Worm (Caenorhabditis elegans) whole organism, L3 larva: ENCODE measurements around the gene ttr-17.

ENCODE experiments used
- R02D3.7 ChIP-seq: fragments of 150-350 bp; optimal IDR thresholded peaks from 2 replicates; lab custom pipeline; 2014; ENCODE audit warnings: missing biosample characterization, missing genetic modification characterization
- ZK546.5 ChIP-seq: sonication (generic microtip); optimal IDR thresholded peaks from 2 replicates; lab custom pipeline; 2017; ENCODE audit warnings: missing biosample characterization, missing genetic modification characterization
- aly-2 ChIP-seq: fragments of 150-350 bp; optimal IDR thresholded peaks from 2 replicates; lab custom pipeline; 2014; ENCODE audit warnings: missing biosample characterization, missing genetic modification characterization
- ama-1 ChIP-seq: fragments of 150-350 bp; optimal IDR thresholded peaks from 2 replicates; lab custom pipeline; 2018
- ceh-16 ChIP-seq: sonication (generic microtip); optimal IDR thresholded peaks from 2 replicates; lab custom pipeline; 2017; ENCODE audit warnings: missing biosample characterization, missing genetic modification characterization
- ceh-28 ChIP-seq: fragments of 150-350 bp; optimal IDR thresholded peaks from 2 replicates; lab custom pipeline; 2014; ENCODE audit warnings: missing biosample characterization, missing genetic modification reagents, missing genetic modification characterization
- ceh-82 ChIP-seq: fragments of 150-350 bp; optimal IDR thresholded peaks from 2 replicates; lab custom pipeline; 2014; ENCODE audit warnings: missing biosample characterization, missing genetic modification characterization
- ceh-9 ChIP-seq: sonication (generic microtip); optimal IDR thresholded peaks from 2 replicates; lab custom pipeline; 2018; ENCODE audit warnings: missing biosample characterization, missing genetic modification characterization
- daf-12 ChIP-seq: fragments of 150-350 bp; optimal IDR thresholded peaks from 2 replicates; lab custom pipeline; 2014; ENCODE audit warnings: missing biosample characterization, missing genetic modification reagents, missing genetic modification characterization
- egl-27 ChIP-seq: sonication (generic microtip); optimal IDR thresholded peaks from 4 replicates; lab custom pipeline; 2017; ENCODE audit warnings: missing biosample characterization, missing genetic modification reagents, missing genetic modification characterization
- egl-5 ChIP-seq: fragments of 150-350 bp; optimal IDR thresholded peaks from 2 replicates; lab custom pipeline; 2017; ENCODE audit warnings: missing biosample characterization, missing genetic modification reagents, missing genetic modification characterization, inconsistent platforms
- elt-1 ChIP-seq: fragments of 150-350 bp; optimal IDR thresholded peaks from 2 replicates; lab custom pipeline; 2014; ENCODE audit warnings: missing biosample characterization, missing genetic modification characterization
- elt-2 ChIP-seq: sonication (generic microtip); optimal IDR thresholded peaks from 2 replicates; lab custom pipeline; 2016; ENCODE audit warnings: missing genetic modification reagents, mild to moderate bottlenecking, missing genetic modification characterization, missing compliant biosample characterization
- elt-3 ChIP-seq, 3 experiments: fragments of 150-350 bp in 1 of 3; sonication (generic microtip) in 2 of 3; optimal IDR thresholded peaks; 2 replicates in 2 of 3; 4 replicates in 1 of 3; lab custom pipeline; 2014 to 2017; ENCODE audit warnings: missing biosample characterization in 3 of 3, missing genetic modification characterization in 3 of 3
- eor-1 ChIP-seq, 2 experiments: fragments of 150-350 bp; optimal IDR thresholded peaks; 2 replicates each; lab custom pipeline; 2014 to 2018; ENCODE audit warnings: missing biosample characterization in 2 of 2, missing genetic modification characterization in 2 of 2
- fkh-10 ChIP-seq: sonication (generic microtip); optimal IDR thresholded peaks from 2 replicates; lab custom pipeline; 2017; ENCODE audit warnings: missing biosample characterization, missing genetic modification reagents, missing genetic modification characterization
- fkh-2 ChIP-seq: fragments of 150-350 bp; optimal IDR thresholded peaks from 2 replicates; lab custom pipeline; 2014; ENCODE audit warnings: missing biosample characterization, missing genetic modification reagents, missing genetic modification characterization
- fos-1 ChIP-seq: fragments of 150-350 bp; optimal IDR thresholded peaks from 2 replicates; lab custom pipeline; 2014; ENCODE audit warnings: missing biosample characterization, missing genetic modification characterization
- hmg-11 ChIP-seq: sonication (generic microtip); optimal IDR thresholded peaks from 2 replicates; lab custom pipeline; 2016; ENCODE audit warnings: missing genetic modification characterization, missing compliant biosample characterization
- jun-1 ChIP-seq: fragments of 150-350 bp; optimal IDR thresholded peaks from 2 replicates; lab custom pipeline; 2014; ENCODE audit warnings: missing biosample characterization, missing genetic modification reagents, missing genetic modification characterization
- lin-15B ChIP-seq: fragments of 150-350 bp; optimal IDR thresholded peaks from 2 replicates; lab custom pipeline; 2014; ENCODE audit warnings: missing biosample characterization, missing genetic modification characterization
- lin-39 ChIP-seq: fragments of 150-350 bp; optimal IDR thresholded peaks from 2 replicates; lab custom pipeline; 2018; ENCODE audit warnings: missing biosample characterization, missing genetic modification reagents, missing genetic modification characterization
- lsy-12 ChIP-seq: sonication (generic microtip); optimal IDR thresholded peaks from 2 replicates; lab custom pipeline; 2016; ENCODE audit warnings: mild to moderate bottlenecking, missing genetic modification characterization, missing compliant biosample characterization
- mdl-1 ChIP-seq: fragments of 150-350 bp; optimal IDR thresholded peaks from 2 replicates; lab custom pipeline; 2014; ENCODE audit warnings: missing biosample characterization, missing genetic modification characterization
- mml-1 ChIP-seq: fragments of 150-350 bp; sonication (generic microtip); optimal IDR thresholded peaks from 3 replicates; lab custom pipeline; 2014; ENCODE audit warnings: missing biosample characterization, missing genetic modification characterization
- nfya-1 ChIP-seq: sonication (generic microtip); optimal IDR thresholded peaks from 2 replicates; lab custom pipeline; 2017; ENCODE audit warnings: missing genetic modification characterization, mild to moderate bottlenecking, missing compliant biosample characterization, antibody characterized with exemption, moderate library complexity; ENCODE audit not compliant: insufficient read depth
- nhr-11 ChIP-seq: fragments of 150-350 bp; optimal IDR thresholded peaks from 2 replicates; lab custom pipeline; 2014; ENCODE audit warnings: missing biosample characterization, missing genetic modification characterization
- nhr-12 ChIP-seq: fragments of 150-350 bp; optimal IDR thresholded peaks from 2 replicates; lab custom pipeline; 2014; ENCODE audit warnings: missing biosample characterization, missing genetic modification characterization
- nhr-23 ChIP-seq: fragments of 150-350 bp; optimal IDR thresholded peaks from 2 replicates; lab custom pipeline; 2014; ENCODE audit warnings: missing biosample characterization, missing genetic modification reagents, missing genetic modification characterization
- nhr-237 ChIP-seq: fragments of 150-350 bp; optimal IDR thresholded peaks from 2 replicates; lab custom pipeline; 2014; ENCODE audit warnings: missing biosample characterization, missing genetic modification characterization
- nhr-25 ChIP-seq: sonication (generic microtip); optimal IDR thresholded peaks from 2 replicates; lab custom pipeline; 2017; ENCODE audit warnings: missing biosample characterization, missing genetic modification characterization
- nhr-28 ChIP-seq: fragments of 150-350 bp; optimal IDR thresholded peaks from 2 replicates; lab custom pipeline; 2014; ENCODE audit warnings: missing biosample characterization, missing genetic modification characterization
- nhr-43 ChIP-seq: sonication (generic microtip); optimal IDR thresholded peaks from 2 replicates; lab custom pipeline; 2016; ENCODE audit warnings: mild to moderate bottlenecking, missing genetic modification characterization, missing compliant biosample characterization; ENCODE audit not compliant: poor library complexity, severe bottlenecking
- nhr-67 ChIP-seq: fragments of 150-350 bp; optimal IDR thresholded peaks from 2 replicates; lab custom pipeline; 2014; ENCODE audit warnings: missing biosample characterization, missing genetic modification characterization
- nhr-76 ChIP-seq: fragments of 150-350 bp; sonication (generic microtip); optimal IDR thresholded peaks from 5 replicates; lab custom pipeline; 2014; ENCODE audit warnings: missing biosample characterization, missing genetic modification characterization
- nhr-77 ChIP-seq: fragments of 150-350 bp; optimal IDR thresholded peaks from 2 replicates; lab custom pipeline; 2014; ENCODE audit warnings: missing biosample characterization, missing genetic modification characterization
- pha-4 ChIP-seq: fragments of 150-350 bp; optimal IDR thresholded peaks from 2 replicates; lab custom pipeline; 2014; ENCODE audit warnings: missing biosample characterization, missing genetic modification reagents, missing genetic modification characterization
- pqm-1 ChIP-seq: fragments of 150-350 bp; optimal IDR thresholded peaks from 2 replicates; lab custom pipeline; 2017; ENCODE audit warnings: missing biosample characterization, missing genetic modification characterization, inconsistent platforms
- sea-2 ChIP-seq: fragments of 150-350 bp; sonication (generic microtip); optimal IDR thresholded peaks from 4 replicates; lab custom pipeline; 2014; ENCODE audit warnings: missing biosample characterization, missing genetic modification reagents, missing genetic modification characterization
- skn-1 ChIP-seq: fragments of 150-350 bp; optimal IDR thresholded peaks from 2 replicates; lab custom pipeline; 2014; ENCODE audit warnings: missing biosample characterization, missing genetic modification characterization
- snpc-4 ChIP-seq: fragments of 150-350 bp; optimal IDR thresholded peaks from 2 replicates; lab custom pipeline; 2014; ENCODE audit warnings: missing biosample characterization, missing genetic modification characterization
- tbx-2 ChIP-seq: sonication (generic microtip); optimal IDR thresholded peaks from 2 replicates; lab custom pipeline; 2016; ENCODE audit warnings: mild to moderate bottlenecking, missing genetic modification characterization, missing compliant biosample characterization
- unc-39 ChIP-seq: sonication (generic microtip); optimal IDR thresholded peaks from 4 replicates; lab custom pipeline; 2017; ENCODE audit warnings: missing biosample characterization, missing genetic modification characterization
- unc-62 ChIP-seq: fragments of 150-350 bp; sonication (generic microtip); optimal IDR thresholded peaks from 4 replicates; lab custom pipeline; 2014; ENCODE audit warnings: missing biosample characterization, missing genetic modification reagents, missing genetic modification characterization
- zag-1 ChIP-seq: fragments of 150-350 bp; optimal IDR thresholded peaks from 2 replicates; lab custom pipeline; 2014; ENCODE audit warnings: missing biosample characterization, missing genetic modification characterization
- ztf-11 ChIP-seq: fragments of 150-350 bp; optimal IDR thresholded peaks from 2 replicates; lab custom pipeline; 2014; ENCODE audit warnings: missing biosample characterization, missing genetic modification characterization
- ztf-4 ChIP-seq: fragments of 150-350 bp; optimal IDR thresholded peaks from 2 replicates; lab custom pipeline; 2014; ENCODE audit warnings: missing biosample characterization, missing genetic modification characterization

The ttr-17 gene

ce11 chrIV:11083609-11084008, 16.8 kb upstream of the ttr-17 start, which contains the start of gene klc-1:
klc-1 (plus strand) TSS chrIV:11083735.
- no peak for TF ChIP-seq nhr-12 (tag; lab: Kevin White, UChicago)
- no peak for TF ChIP-seq unc-62 (GFP tag; lab: Kevin White, UChicago)
- TF ChIP-seq unc-39 (tag; lab: Kevin White, UChicago): no peak
- TF ChIP-seq nhr-11 (tag; lab: Kevin White, UChicago): no peak
- TF ChIP-seq ZK546.5: no peak

- TF ChIP-seq unc-62 (GFP tag; lab: Kevin White, UChicago): peak; percentile 90
- peak; percentile 91 for TF ChIP-seq egl-27
- peak; percentile 16 for TF ChIP-seq ZK546.5
- peak; percentile 94 for TF ChIP-seq nfya-1 (tag; lab: Kevin White, UChicago)
- TF ChIP-seq ama-1: peak; percentile 89
- peak; percentile 99 for TF ChIP-seq hmg-11 (tag; lab: Kevin White, UChicago)
- no peak for TF ChIP-seq aly-2 (tag; lab: Kevin White, UChicago)
- TF ChIP-seq fkh-10 (GFP tag; lab: Kevin White, UChicago): peak; percentile 49
- no peak for TF ChIP-seq ztf-11 (tag; lab: Kevin White, UChicago)
- TF ChIP-seq nhr-43 (tag; lab: Kevin White, UChicago): peak; percentile 86
- TF ChIP-seq mdl-1 (tag; lab: Kevin White, UChicago): peak; percentile 13
- peak; percentile 96 for TF ChIP-seq nhr-25 (tag; lab: Kevin White, UChicago)
- TF ChIP-seq ceh-82 (tag; lab: Kevin White, UChicago): peak; percentile 22
- TF ChIP-seq ceh-28 (tag; lab: Kevin White, UChicago): peak; percentile 96
- TF ChIP-seq elt-1: peak; percentile 12
- no peak for TF ChIP-seq daf-12 (tag; lab: Kevin White, UChicago)
- no peak for TF ChIP-seq unc-39 (tag; lab: Kevin White, UChicago)
- peak; percentile 88 for TF ChIP-seq pha-4 (tag; lab: Kevin White, UChicago)
- peak; percentile 96 for TF ChIP-seq egl-5
- no peak for TF ChIP-seq ceh-16 (tag; lab: Kevin White, UChicago)
- peak; percentile 74 for TF ChIP-seq R02D3.7 (tag; lab: Kevin White, UChicago)
- TF ChIP-seq ztf-4 (tag; lab: Kevin White, UChicago): peak; percentile 20
- peak; percentile 91 for TF ChIP-seq zag-1 (tag; lab: Kevin White, UChicago)
- peak; percentile 21 for TF ChIP-seq sea-2 (GFP tag; lab: Kevin White, UChicago)
- peak; percentile 80 for TF ChIP-seq elt-2 (tag; lab: Kevin White, UChicago)
- TF ChIP-seq nhr-77 (tag; lab: Kevin White, UChicago): peak; percentile 16
- TF ChIP-seq nhr-12 (tag; lab: Kevin White, UChicago): no peak
- peak; percentile 91 for TF ChIP-seq lin-39 (tag; lab: Kevin White, UChicago)
- TF ChIP-seq eor-1 (tag; optimal IDR thresholded peaks at IDR 0.05; lab: Kevin White, UChicago): no peak
- peak; percentile 88 for TF ChIP-seq lsy-12 (tag; lab: Kevin White, UChicago)
- TF ChIP-seq nhr-76 (tag; lab: Kevin White, UChicago): peak; percentile 54
- peak; percentile 55 for TF ChIP-seq snpc-4
- peak; percentile 41 for TF ChIP-seq pqm-1 (tag; lab: Kevin White, UChicago)
- no peak for TF ChIP-seq nhr-28 (tag; lab: Kevin White, UChicago)
- TF ChIP-seq nhr-237 (tag; lab: Kevin White, UChicago): no peak
- peak; percentile 92 for TF ChIP-seq nhr-23 (tag; lab: Kevin White, UChicago)
- TF ChIP-seq ceh-9 (tag; lab: Kevin White, UChicago): no peak
- TF ChIP-seq fkh-2 (tag; lab: Kevin White, UChicago): peak; percentile 37
- TF ChIP-seq jun-1: peak; percentile 92
- peak; percentile 86 for TF ChIP-seq tbx-2 (tag; lab: Kevin White, UChicago)
- TF ChIP-seq lin-15B (tag; lab: Kevin White, UChicago): peak; percentile 83
- TF ChIP-seq mml-1 (tag; lab: Kevin White, UChicago): no peak
- TF ChIP-seq nhr-67: no peak
- TF ChIP-seq fos-1 (tag; lab: Kevin White, UChicago): no peak
- TF ChIP-seq nhr-11 (tag; lab: Kevin White, UChicago): peak; percentile 83
- TF ChIP-seq elt-3 (tag; optimal IDR thresholded peaks at IDR 0.05; lab: Kevin White, UChicago): peak in 1 of 3 experiments; percentile 1
- peak; percentile 80 for TF ChIP-seq skn-1 (tag; lab: Kevin White, UChicago)
These were observed 16.0 kb upstream of the ttr-17 start for ce11 chrIV:11082789-11083235.
